Fruit fly (Drosophila melanogaster) S2 (cell line): Measurements from ENCODE around the gene cype.

Experiments
- CG8478 ChIP-seq: fragments of >200 bp; optimal IDR thresholded peaks from 2 replicates; lab custom pipeline; 2018
- CTCF ChIP-seq, 2 experiments: fragments of >200 bp; optimal IDR thresholded peaks; 2 replicates each; lab custom pipeline; 2018

dm6 chr2L:5300785-5301616, 26.0 kb upstream of the cype start:
- TF ChIP-seq CTCF (optimal IDR thresholded peaks at IDR 0.05; lab: Kevin White, UChicago) (no peak), CG8478 (no peak)
